Worm (Caenorhabditis elegans): Measurements from ENCODE around the gene K02D10.4.

K02D10.4 gene

ce11 chrIII:8785426-8785825, 5.6 kb upstream of the K02D10.4 start (continued):
- peak; percentile 96 for TF ChIP-seq aha-1 (tag)
- TF ChIP-seq cey-2 (tag; optimal IDR thresholded peaks at IDR 0.05; ENCODE audit: borderline replicate concordance, insufficient read depth), result no peak
- TF ChIP-seq ceh-28 (tag; optimal IDR thresholded peaks at IDR 0.05), result no peak
- no peak for TF ChIP-seq ama-1 (optimal IDR thresholded peaks at IDR 0.05)
- TF ChIP-seq nhr-10 (tag; optimal IDR thresholded peaks at IDR 0.05), result no peak
- TF ChIP-seq ZK546.5 (tag; optimal IDR thresholded peaks at IDR 0.05), result no peak
- TF ChIP-seq mes-2 (tag; optimal IDR thresholded peaks at IDR 0.05; ENCODE audit: poor library complexity, severe bottlenecking), result peak; percentile 29
- TF ChIP-seq nhr-111 (GFP tag; optimal IDR thresholded peaks at IDR 0.05), result no peak
- no peak for TF ChIP-seq Y5F2A.4 (GFP tag; optimal IDR thresholded peaks at IDR 0.05)
- no peak for TF ChIP-seq zfp-3 (GFP tag; conservative IDR thresholded peaks at IDR 0.05)
- no peak for TF ChIP-seq ztf-11 (tag; optimal IDR thresholded peaks at IDR 0.05)
- TF ChIP-seq set-16 (GFP tag; IDR thresholded peaks at IDR 0.05), result no peak
- TF ChIP-seq aly-2 (tag; optimal IDR thresholded peaks at IDR 0.05), result no peak
- no peak for TF ChIP-seq lin-29 (GFP tag; IDR thresholded peaks at IDR 0.05)
- peak; percentile 64 for TF ChIP-seq nhr-11 (tag; optimal IDR thresholded peaks at IDR 0.05)
- TF ChIP-seq mxl-3 (GFP tag; optimal IDR thresholded peaks at IDR 0.05), result peak; percentile 47
- TF ChIP-seq ztf-7 (tag; optimal IDR thresholded peaks at IDR 0.05), result no peak
- no peak for TF ChIP-seq F10B5.3 (tag; optimal IDR thresholded peaks at IDR 0.05)
- TF ChIP-seq egl-27 (tag; optimal IDR thresholded peaks at IDR 0.05), result no peak
- no peak for TF ChIP-seq sdz-12 (GFP tag; optimal IDR thresholded peaks at IDR 0.05)
- peak; percentile 63 for TF ChIP-seq dve-1 (tag; optimal IDR thresholded peaks at IDR 0.05; ENCODE audit: insufficient read depth)
- TF ChIP-seq nhr-76 (tag; optimal IDR thresholded peaks at IDR 0.05), result no peak
- TF ChIP-seq madf-5 (GFP tag; IDR thresholded peaks at IDR 0.05), result no peak
- no peak for TF ChIP-seq lin-39 (tag; optimal IDR thresholded peaks at IDR 0.05)
- TF ChIP-seq nhr-42 (GFP tag; IDR thresholded peaks at IDR 0.05), result no peak
- peak; percentile 76; the same call in 1 of the 2 replicates for TF ChIP-seq ceh-20 (GFP tag; IDR thresholded peaks at IDR 0.05)
- no peak for TF ChIP-seq F26F4.8 (GFP tag; conservative IDR thresholded peaks at IDR 0.05)
- TF ChIP-seq dmd-9 (GFP tag; IDR thresholded peaks at IDR 0.05), result no peak
- peak; percentile 38 for TF ChIP-seq rbr-2 (tag; optimal IDR thresholded peaks at IDR 0.05)
- no peak for TF ChIP-seq nhr-237 (tag; optimal IDR thresholded peaks at IDR 0.05)
- 0 out of 2 replicates have a peak, but pooled peaks have one; percentile 33 for TF ChIP-seq tra-1 (GFP tag; IDR thresholded peaks at IDR 0.05)
- no peak for TF ChIP-seq nhr-102 (tag; optimal IDR thresholded peaks at IDR 0.05)
- TF ChIP-seq T26A8.4 (GFP tag; IDR thresholded peaks at IDR 0.05), result no peak
- no peak for TF ChIP-seq php-3 (GFP tag; IDR thresholded peaks at IDR 0.05)
- TF ChIP-seq F44E2.7 (GFP tag; IDR thresholded peaks at IDR 0.05), result peak; percentile 64; the same call in 1 of the 2 replicates
- TF ChIP-seq dpl-1 (GFP tag; optimal IDR thresholded peaks at IDR 0.05), result peak; percentile 31
- TF ChIP-seq pqm-1 (tag; optimal IDR thresholded peaks at IDR 0.05), result no peak
- TF ChIP-seq snpc-1.2 (GFP tag; IDR thresholded peaks at IDR 0.05), result no peak
- TF ChIP-seq ctbp-1 (GFP tag; IDR thresholded peaks at IDR 0.05), result no peak
- TF ChIP-seq T20F7.1 (GFP tag; optimal IDR thresholded peaks at IDR 0.05), result no peak
- no peak for TF ChIP-seq ceh-32 (tag; optimal IDR thresholded peaks at IDR 0.05; ENCODE audit: poor library complexity)
- TF ChIP-seq daf-12 (tag; optimal IDR thresholded peaks at IDR 0.05), result no peak
- no peak for TF ChIP-seq jun-1 (tag; optimal IDR thresholded peaks at IDR 0.05)
- no peak for TF ChIP-seq nhr-48 (tag; optimal IDR thresholded peaks at IDR 0.05)
- no peak for TF ChIP-seq nhr-25 (tag; optimal IDR thresholded peaks at IDR 0.05; ENCODE audit: borderline replicate concordance, insufficient read depth)
- no peak for TF ChIP-seq fkh-10 (GFP tag; optimal IDR thresholded peaks at IDR 0.05)
- peak; percentile 56 for TF ChIP-seq hmg-1.1 (GFP tag; IDR thresholded peaks at IDR 0.05)
- no peak for TF ChIP-seq fos-1 (tag; optimal IDR thresholded peaks at IDR 0.05)
- TF ChIP-seq lin-13 (GFP tag; optimal IDR thresholded peaks at IDR 0.05), result no peak
- no peak for TF ChIP-seq ces-1 (GFP tag; optimal IDR thresholded peaks at IDR 0.05)
- no peak for TF ChIP-seq zip-11 (GFP tag; IDR thresholded peaks at IDR 0.05)
- TF ChIP-seq F37D6.2 (tag; optimal IDR thresholded peaks at IDR 0.05), result no peak
- TF ChIP-seq nhr-6 (tag; optimal IDR thresholded peaks at IDR 0.05), result no peak

Data from whole organism, L4 larva.